Worm (Caenorhabditis elegans) whole organism, early embryonic: ENCODE results near the gene gmap-2.

Experiments used
- B0310.2 ChIP-seq: sonication (generic microtip); optimal IDR thresholded peaks from 2 replicates; lab custom pipeline; 2016; ENCODE audit warnings: mild to moderate bottlenecking, missing genetic modification characterization, missing compliant biosample characterization
- F13C5.2 ChIP-seq: sonication (generic microtip); optimal IDR thresholded peaks from 2 replicates; lab custom pipeline; 2017; ENCODE audit warnings: mild to moderate bottlenecking, missing genetic modification characterization, inconsistent platforms, missing compliant biosample characterization
- aly-1 ChIP-seq: sonication (generic microtip); optimal IDR thresholded peaks from 2 replicates; lab custom pipeline; 2016; ENCODE audit warnings: missing genetic modification characterization, missing compliant biosample characterization
- ama-1 ChIP-seq: fragments of 150-350 bp; optimal IDR thresholded peaks from 2 replicates; lab custom pipeline; 2014
- ceh-13 ChIP-seq: fragments of 200-800 bp; sonication (Bioruptor generic); optimal IDR thresholded peaks from 2 replicates; lab custom pipeline; 2018; ENCODE audit warnings: mild to moderate bottlenecking, missing genetic modification characterization, missing compliant biosample characterization
- ceh-36 ChIP-seq: sonication (generic microtip); optimal IDR thresholded peaks from 2 replicates; lab custom pipeline; 2016; ENCODE audit warnings: missing genetic modification characterization, inconsistent platforms, missing compliant biosample characterization
- ets-7 ChIP-seq: sonication (generic microtip); optimal IDR thresholded peaks from 2 replicates; lab custom pipeline; 2016; ENCODE audit warnings: missing genotype, missing genetic modification characterization, missing compliant biosample characterization
- flt-1 ChIP-seq: fragments of 200-800 bp; sonication (Bioruptor generic); IDR thresholded peaks from 2 replicates; pipeline ENCODE4 v1.3.6; 2022; ENCODE audit warnings: missing genetic modification characterization, missing compliant biosample characterization
- hmbx-1 ChIP-seq: sonication (generic microtip); optimal IDR thresholded peaks from 2 replicates; lab custom pipeline; 2016; ENCODE audit warnings: mild to moderate bottlenecking, missing genetic modification characterization, missing compliant biosample characterization
- hmg-4 ChIP-seq: fragments of 200-800 bp; sonication (Bioruptor generic); optimal IDR thresholded peaks from 2 replicates; lab custom pipeline; 2018; ENCODE audit warnings: mild to moderate bottlenecking, missing genetic modification characterization, missing compliant biosample characterization
- hnd-1 ChIP-seq: sonication (generic microtip); optimal IDR thresholded peaks from 2 replicates; lab custom pipeline; 2016; ENCODE audit warnings: missing genetic modification characterization, missing compliant biosample characterization
- pes-1 ChIP-seq: fragments of 200-800 bp; sonication (Bioruptor generic); IDR thresholded peaks from 2 replicates; pipeline ENCODE4 v1.3.6; 2022; ENCODE audit warnings: missing genetic modification reagents, missing genetic modification characterization, missing compliant biosample characterization
- scrt-1 ChIP-seq: fragments of 200-800 bp; sonication (Bioruptor generic); IDR thresholded peaks from 2 replicates; pipeline ENCODE4 v1.3.6; 2022; ENCODE audit warnings: missing genetic modification characterization, missing compliant biosample characterization
- sea-1 ChIP-seq: fragments of 200-800 bp; sonication (Bioruptor generic); conservative IDR thresholded peaks from 2 replicates; pipeline ENCODE4 v1.3.6; 2022; ENCODE audit warnings: missing genetic modification characterization, missing compliant biosample characterization
- tbx-11 ChIP-seq: fragments of 200-800 bp; sonication (Bioruptor generic); IDR thresholded peaks from 2 replicates; pipeline ENCODE4 v1.3.6; 2022; ENCODE audit warnings: missing genetic modification characterization, missing compliant biosample characterization
- tbx-37 ChIP-seq: fragments of 200-800 bp; sonication (Bioruptor generic); conservative IDR thresholded peaks from 2 replicates; pipeline ENCODE4 v1.3.6; 2022; ENCODE audit warnings: missing genetic modification reagents, missing genetic modification characterization, missing compliant biosample characterization
- tra-4 ChIP-seq: sonication (generic microtip); optimal IDR thresholded peaks from 2 replicates; lab custom pipeline; 2017; ENCODE audit warnings: missing genetic modification characterization, missing compliant biosample characterization

gmap-2 gene

ce11 chrX:12918454-12918853, 24.6 kb downstream of the gmap-2 start:
- no peak for TF ChIP-seq sea-1 (GFP tag; lab: Robert Waterston, UW)
- no peak for TF ChIP-seq hmg-4
- no peak for TF ChIP-seq hmbx-1
- TF ChIP-seq B0310.2 (tag; lab: Kevin White, UChicago), result no peak
- TF ChIP-seq ceh-13, result no peak
- no peak for TF ChIP-seq ceh-36 (tag; lab: Kevin White, UChicago)
- TF ChIP-seq hnd-1 (tag; lab: Kevin White, UChicago), result no peak
- no peak for TF ChIP-seq tbx-11 (GFP tag; lab: Robert Waterston, UW)
- no peak for TF ChIP-seq pes-1 (GFP tag; lab: Robert Waterston, UW)
- no peak for TF ChIP-seq ets-7 (tag; lab: Kevin White, UChicago)
- TF ChIP-seq aly-1 (tag; lab: Kevin White, UChicago), result no peak
- no peak for TF ChIP-seq flt-1
- no peak for TF ChIP-seq tbx-37 (GFP tag; lab: Robert Waterston, UW)
- no peak for TF ChIP-seq scrt-1 (GFP tag; lab: Robert Waterston, UW)

DNA sequence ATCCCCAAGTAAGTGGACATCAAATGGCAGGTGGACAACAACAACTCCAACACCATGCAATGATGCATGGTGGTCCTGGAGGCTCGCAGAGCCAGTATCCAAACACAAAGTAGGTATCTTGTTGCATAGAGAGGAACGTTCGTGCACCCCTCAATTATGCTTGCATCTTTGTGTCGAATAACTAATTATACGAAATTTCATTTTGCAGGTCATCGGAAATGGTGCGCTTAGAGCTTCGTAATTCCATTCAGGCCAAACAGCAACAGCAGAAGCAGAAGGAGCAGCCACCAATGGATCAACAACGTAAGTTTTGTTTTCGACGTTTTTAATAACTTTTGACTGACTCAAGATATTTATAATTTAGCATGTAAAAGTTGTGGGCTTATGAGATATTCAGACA, 26.6 kb downstream of the gmap-2 start:
- TF ChIP-seq hnd-1 (tag; lab: Kevin White, UChicago), result no peak
- TF ChIP-seq ets-7 (tag; lab: Kevin White, UChicago), result no peak
- TF ChIP-seq aly-1 (tag; lab: Kevin White, UChicago), result no peak
- no peak for TF ChIP-seq sea-1 (GFP tag; lab: Robert Waterston, UW)
- TF ChIP-seq F13C5.2, result no peak
- TF ChIP-seq tbx-11 (GFP tag; lab: Robert Waterston, UW), result no peak
- no peak for TF ChIP-seq flt-1
- TF ChIP-seq tbx-37 (GFP tag; lab: Robert Waterston, UW), result no peak
- TF ChIP-seq hmg-4, result no peak
- no peak for TF ChIP-seq scrt-1 (GFP tag; lab: Robert Waterston, UW)
- TF ChIP-seq B0310.2 (tag; lab: Kevin White, UChicago), result no peak
- no peak for TF ChIP-seq tra-4 (tag; lab: Kevin White, UChicago)
- TF ChIP-seq ceh-36 (tag; lab: Kevin White, UChicago), result no peak
- no peak for TF ChIP-seq ceh-13
- no peak for TF ChIP-seq hmbx-1
- no peak for TF ChIP-seq pes-1 (GFP tag; lab: Robert Waterston, UW)
- no peak for TF ChIP-seq ama-1 (lab: Kevin White, UChicago)

DNA sequence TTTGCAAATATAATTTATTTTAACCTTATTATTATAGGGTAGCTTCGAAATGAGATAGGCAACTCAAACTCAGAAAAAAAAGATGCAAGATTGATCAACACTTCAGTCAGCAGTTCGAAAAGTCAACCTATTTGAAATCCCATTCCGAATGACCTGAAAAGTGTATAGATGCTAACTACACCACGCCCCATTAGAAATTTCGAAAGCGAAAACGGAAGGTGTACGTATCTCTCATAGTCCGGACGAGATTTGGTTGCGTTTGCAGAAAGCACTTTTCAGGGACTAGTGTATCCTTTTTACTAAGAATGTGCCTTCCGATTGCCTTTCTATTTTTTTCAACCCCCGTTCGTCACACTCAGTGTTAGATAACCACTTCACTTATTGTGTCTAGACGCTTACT, 27.4 kb downstream of the gmap-2 start:
- no peak for TF ChIP-seq scrt-1 (GFP tag; lab: Robert Waterston, UW)
- no peak for TF ChIP-seq ceh-13
- no peak for TF ChIP-seq B0310.2 (tag; lab: Kevin White, UChicago)
- no peak for TF ChIP-seq hmg-4
- TF ChIP-seq ama-1 (lab: Kevin White, UChicago), result no peak
- no peak for TF ChIP-seq tbx-37 (GFP tag; lab: Robert Waterston, UW)
- TF ChIP-seq aly-1 (tag; lab: Kevin White, UChicago), result no peak
- TF ChIP-seq pes-1 (GFP tag; lab: Robert Waterston, UW), result no peak
- no peak for TF ChIP-seq ceh-36 (tag; lab: Kevin White, UChicago)
- no peak for TF ChIP-seq sea-1 (GFP tag; lab: Robert Waterston, UW)
- TF ChIP-seq hnd-1 (tag; lab: Kevin White, UChicago), result no peak
- TF ChIP-seq flt-1, result no peak
- no peak for TF ChIP-seq tbx-11 (GFP tag; lab: Robert Waterston, UW)
- TF ChIP-seq ets-7 (tag; lab: Kevin White, UChicago), result no peak
- no peak for TF ChIP-seq tra-4 (tag; lab: Kevin White, UChicago)
- no peak for TF ChIP-seq F13C5.2

DNA sequence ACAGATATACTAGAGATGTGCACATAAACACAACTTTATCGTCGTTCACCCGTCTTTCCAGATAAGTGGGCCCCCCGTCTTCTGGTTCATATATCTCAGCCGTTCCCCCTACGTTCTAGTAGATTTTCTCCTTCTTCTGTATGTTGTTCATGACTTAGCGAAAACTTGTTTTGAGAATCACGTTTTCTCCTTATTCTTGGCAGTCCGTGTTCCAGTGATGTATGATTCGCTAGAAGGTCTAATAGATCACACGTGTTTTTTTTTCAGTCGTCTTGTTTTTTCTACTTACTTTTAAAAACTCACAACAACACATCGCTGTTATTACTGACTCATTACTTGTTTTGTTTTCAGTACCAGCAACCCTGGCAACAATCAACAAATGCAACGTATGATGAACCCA, 28.0 kb downstream of the gmap-2 start:
- TF ChIP-seq tbx-11 (GFP tag; lab: Robert Waterston, UW) (no peak), ama-1 (lab: Kevin White, UChicago) (no peak), ceh-13 (no peak), tra-4 (tag; lab: Kevin White, UChicago) (no peak), pes-1 (GFP tag; lab: Robert Waterston, UW) (no peak), hmbx-1 (no peak), flt-1 (no peak), ets-7 (tag; lab: Kevin White, UChicago) (no peak), ceh-36 (tag; lab: Kevin White, UChicago) (no peak), aly-1 (tag; lab: Kevin White, UChicago) (no peak), sea-1 (GFP tag; lab: Robert Waterston, UW) (no peak), scrt-1 (GFP tag; lab: Robert Waterston, UW) (no peak), hmg-4 (no peak)

DNA sequence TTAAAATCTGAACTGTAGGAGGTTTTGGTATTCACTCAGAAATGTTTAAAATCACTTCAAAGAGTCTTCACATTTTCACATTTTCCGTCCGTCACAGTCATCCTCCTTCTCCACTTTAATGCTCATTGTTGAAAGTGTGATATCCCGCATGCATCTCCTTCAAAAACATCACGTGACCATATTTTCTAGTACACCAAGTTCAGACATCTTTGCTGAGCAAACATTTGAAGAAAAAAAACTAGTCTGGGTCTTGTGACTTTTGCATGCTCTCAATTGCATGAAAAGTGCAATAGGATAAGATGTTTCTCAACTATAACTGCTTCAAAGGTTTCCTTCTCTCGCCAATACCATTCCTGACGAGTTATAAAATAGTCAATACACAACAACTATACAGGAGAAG, 28.9 kb downstream of the gmap-2 start:
- TF ChIP-seq ceh-36 (tag; lab: Kevin White, UChicago) (no peak), hmbx-1 (no peak), ets-7 (tag; lab: Kevin White, UChicago) (no peak), flt-1 (no peak), tbx-11 (GFP tag; lab: Robert Waterston, UW) (no peak), scrt-1 (GFP tag; lab: Robert Waterston, UW) (no peak), tra-4 (tag; lab: Kevin White, UChicago) (no peak), aly-1 (tag; lab: Kevin White, UChicago) (no peak), ama-1 (lab: Kevin White, UChicago) (no peak), pes-1 (GFP tag; lab: Robert Waterston, UW) (no peak), hmg-4 (no peak), F13C5.2 (no peak), ceh-13 (no peak), B0310.2 (tag; lab: Kevin White, UChicago) (no peak), tbx-37 (GFP tag; lab: Robert Waterston, UW) (no peak), hnd-1 (tag; lab: Kevin White, UChicago) (no peak), sea-1 (GFP tag; lab: Robert Waterston, UW) (no peak)

DNA sequence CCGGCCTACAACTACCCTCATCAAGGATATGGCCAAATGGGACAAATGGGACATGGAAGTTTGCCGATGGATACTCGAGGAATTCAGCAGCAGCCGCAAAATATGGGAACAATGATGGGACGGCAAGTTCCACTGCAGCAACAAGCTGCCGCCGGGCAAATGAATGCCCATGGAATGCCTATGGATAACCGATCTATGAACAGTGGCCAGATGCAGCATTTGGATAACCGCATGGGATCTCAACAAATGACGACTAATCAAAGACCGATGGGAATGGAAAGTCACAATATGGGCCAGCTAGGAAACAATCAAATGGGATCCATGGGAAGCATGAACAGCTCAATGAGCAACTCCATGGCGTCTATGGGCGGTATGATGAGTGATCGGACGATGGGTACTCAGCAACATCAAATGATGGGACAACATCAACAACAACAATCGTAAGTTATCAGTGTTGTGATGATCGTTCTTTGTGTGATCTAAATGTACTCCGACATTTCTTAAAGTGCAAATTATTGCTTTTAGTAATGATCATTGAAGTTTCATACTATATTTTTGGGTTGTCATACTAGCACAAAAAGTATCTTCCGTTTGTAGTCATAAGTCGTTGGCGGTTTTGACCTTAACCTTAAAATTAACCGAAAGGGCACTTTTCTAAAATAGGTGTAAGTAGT, 29.5 kb downstream of the gmap-2 start:
- TF ChIP-seq ceh-13 (no peak), sea-1 (GFP tag; lab: Robert Waterston, UW) (0 out of 2 replicates have a peak, but pooled peaks have one; percentile 37)

- TF ChIP-seq hmg-4 (no peak), ceh-36 (tag; lab: Kevin White, UChicago) (no peak), sea-1 (GFP tag; lab: Robert Waterston, UW) (no peak)
Observed at ce11 chrX:12912435-12912834, 30.6 kb downstream of the gmap-2 start.
